Fruit fly (Drosophila melanogaster) whole organism, adult: ENCODE measurements around the gene Edem2.

Experiments
- CG11617 ChIP-seq: fragments of 200-800 bp; sonication (Bioruptor generic); optimal IDR thresholded peaks from 2 replicates; lab custom pipeline; 2017; ENCODE audit warnings: mild to moderate bottlenecking, missing biosample characterization, missing genetic modification reagents, missing genetic modification characterization
- CG12768 ChIP-seq: fragments of 200-800 bp; sonication (Bioruptor generic); optimal IDR thresholded peaks from 2 replicates; lab custom pipeline; 2017; ENCODE audit warnings: missing biosample characterization, missing genetic modification characterization, mild to moderate bottlenecking, moderate library complexity, missing genetic modification reagents
- CG14711 ChIP-seq: fragments of 200-800 bp; sonication (Bioruptor generic); optimal IDR thresholded peaks from 2 replicates; lab custom pipeline; 2018; ENCODE audit warnings: missing biosample characterization, mild to moderate bottlenecking, missing genetic modification characterization, moderate library complexity
- CG1620 ChIP-seq: fragments of 200-800 bp; sonication (Bioruptor generic); optimal IDR thresholded peaks from 2 replicates; lab custom pipeline; 2016; ENCODE audit warnings: missing biosample characterization, missing genetic modification characterization
- CG33017 ChIP-seq: fragments of 200-800 bp; sonication (Bioruptor generic); optimal IDR thresholded peaks from 2 replicates; lab custom pipeline; 2018; ENCODE audit warnings: missing biosample characterization, mild to moderate bottlenecking, missing genetic modification characterization, moderate library complexity
- CG5204 ChIP-seq: fragments of 200-800 bp; sonication (Bioruptor generic); optimal IDR thresholded peaks from 2 replicates; lab custom pipeline; 2016; ENCODE audit warnings: missing biosample characterization, missing genetic modification characterization
- CG7045 ChIP-seq: fragments of 200-800 bp; sonication (Bioruptor generic); optimal IDR thresholded peaks from 2 replicates; lab custom pipeline; 2017; ENCODE audit warnings: missing biosample characterization, mild to moderate bottlenecking, missing genetic modification characterization
- CG7101 ChIP-seq: fragments of 200-800 bp; sonication (Bioruptor generic); optimal IDR thresholded peaks from 2 replicates; lab custom pipeline; 2018; ENCODE audit warnings: missing biosample characterization, mild to moderate bottlenecking, missing genetic modification characterization, moderate library complexity
- Clk ChIP-seq: fragments of 200-800 bp; sonication (Bioruptor generic); optimal IDR thresholded peaks from 2 replicates; lab custom pipeline; 2017; ENCODE audit warnings: missing biosample characterization, missing genetic modification characterization
- Crg-1 ChIP-seq: fragments of 200-800 bp; sonication (Bioruptor generic); optimal IDR thresholded peaks from 2 replicates; lab custom pipeline; 2016; ENCODE audit warnings: missing biosample characterization, missing genetic modification characterization
- Hr96 ChIP-seq: fragments of 200-800 bp; sonication (Bioruptor generic); optimal IDR thresholded peaks from 2 replicates; lab custom pipeline; 2016; ENCODE audit warnings: missing biosample characterization, missing genetic modification characterization
- Mnt ChIP-seq: fragments of 200-800 bp; sonication (Bioruptor generic); optimal IDR thresholded peaks from 2 replicates; lab custom pipeline; 2016; ENCODE audit warnings: missing biosample characterization, mild to moderate bottlenecking, missing genetic modification characterization
- bab1 ChIP-seq: fragments of 200-800 bp; sonication (Bioruptor generic); optimal IDR thresholded peaks from 3 replicates; lab custom pipeline; 2019; ENCODE audit warnings: missing biosample characterization, mild to moderate bottlenecking, missing genetic modification characterization, moderate library complexity
- cnc ChIP-seq, 2 experiments: fragments of >200 bp; optimal IDR thresholded peaks; 2 replicates each; lab custom pipeline; 2017
- kay ChIP-seq: fragments of 200-800 bp; sonication (Bioruptor generic); peaks from one replicate; lab custom pipeline; 2016; ENCODE audit warnings: missing biosample characterization, missing genetic modification characterization, borderline replicate concordance
- ovo ChIP-seq: fragments of 200-800 bp; sonication (Bioruptor generic); optimal IDR thresholded peaks from 2 replicates; lab custom pipeline; 2016; ENCODE audit warnings: missing biosample characterization, missing genetic modification characterization
- pad ChIP-seq: fragments of 200-800 bp; sonication (Bioruptor generic); optimal IDR thresholded peaks from 3 replicates; lab custom pipeline; 2017; ENCODE audit warnings: missing biosample characterization, missing genetic modification characterization, mild to moderate bottlenecking, moderate library complexity, missing genetic modification reagents
- tj ChIP-seq: fragments of 200-800 bp; sonication (Bioruptor generic); optimal IDR thresholded peaks from 3 replicates; lab custom pipeline; 2017; ENCODE audit warnings: missing biosample characterization, mild to moderate bottlenecking, missing genetic modification characterization, moderate library complexity
- toe ChIP-seq: fragments of 200-800 bp; sonication (Bioruptor generic); optimal IDR thresholded peaks from 2 replicates; lab custom pipeline; 2016; ENCODE audit warnings: missing biosample characterization, missing genetic modification characterization

Edem2 gene

dm6 chr2L:13236194-13236593, 44.2 kb downstream of the Edem2 start, which contains the start of gene Jhbp14:
TSS of gene Jhbp14 (plus strand) at chr2L:13236494.
- TF ChIP-seq CG7101 (tag; lab: Kevin White, UChicago): no peak
- TF ChIP-seq Clk (GFP tag; lab: Kevin White, UChicago): no peak
- TF ChIP-seq toe (GFP tag; lab: Kevin White, UChicago): no peak
- TF ChIP-seq tj (GFP tag; lab: Kevin White, UChicago): no peak
- no peak for TF ChIP-seq CG12768 (GFP tag; lab: Kevin White, UChicago)
- TF ChIP-seq Hr96: no peak
- TF ChIP-seq kay (GFP tag; lab: Kevin White, UChicago): no peak

- TF ChIP-seq kay (GFP tag; lab: Kevin White, UChicago) (peak; percentile 45), CG33017 (tag; lab: Kevin White, UChicago) (no peak)
Measured at dm6 chr2L:13239689-13240088, 47.7 kb downstream of the Edem2 start, which contains the start of gene Jhbp13. TSS of gene Jhbp13 (plus strand) at chr2L:13239989.

dm6 chr2L:13244759-13245308, 52.8 kb downstream of the Edem2 start:
- TF ChIP-seq CG33017 (tag; lab: Kevin White, UChicago) (no peak), pad (GFP tag; lab: Kevin White, UChicago) (no peak), Hr96 (no peak), CG14711 (tag; lab: Kevin White, UChicago) (no peak), Mnt (GFP tag; lab: Kevin White, UChicago) (no peak), Clk (GFP tag; lab: Kevin White, UChicago) (no peak), cnc (optimal IDR thresholded peaks at IDR 0.05; lab: Kevin White, UChicago) (no peak), CG12768 (GFP tag; lab: Kevin White, UChicago) (no peak), CG1620 (GFP tag; lab: Kevin White, UChicago) (no peak), CG11617 (GFP tag; lab: Kevin White, UChicago) (no peak), kay (GFP tag; lab: Kevin White, UChicago) (no peak), tj (GFP tag; lab: Kevin White, UChicago) (no peak), ovo (GFP tag; lab: Kevin White, UChicago) (no peak), CG7101 (tag; lab: Kevin White, UChicago) (no peak), CG5204 (GFP tag; lab: Kevin White, UChicago) (no peak), CG7045 (GFP tag; lab: Kevin White, UChicago) (no peak), bab1 (GFP tag; lab: Kevin White, UChicago) (no peak), toe (GFP tag; lab: Kevin White, UChicago) (no peak), Crg-1 (GFP tag; lab: Kevin White, UChicago) (no peak)

- TF ChIP-seq Hr96 (no peak), kay (GFP tag; lab: Kevin White, UChicago) (peak; percentile 24)
Measured at dm6 chr2L:13245855-13246645, 54.0 kb downstream of the Edem2 start, which contains the start of gene CG16820. TSS of gene CG16820 (plus strand) at chr2L:13246232.
